Fruit fly (Drosophila melanogaster): ENCODE results near the gene amd.

The amd gene

dm6 chr2L:19140984-19141262 is 31.0 kb downstream of the amd start (continued):
- no peak for TF ChIP-seq CrebB (tag; optimal IDR thresholded peaks at IDR 0.05)
- no peak for TF ChIP-seq klu (GFP tag; IDR thresholded peaks at IDR 0.05)
- TF ChIP-seq CG12769 (tag; optimal IDR thresholded peaks at IDR 0.05): peak; percentile 71
- no peak for TF ChIP-seq lov (optimal IDR thresholded peaks at IDR 0.05)
- no peak for TF ChIP-seq lov (GFP tag; IDR thresholded peaks at IDR 0.05)
- 0 out of 2 replicates have a peak, but pooled peaks have one; percentile 14 for TF ChIP-seq CG31224 (GFP tag; IDR thresholded peaks at IDR 0.05)
- no peak for TF ChIP-seq CG10321 (GFP tag; IDR thresholded peaks at IDR 0.05)
- TF ChIP-seq Atf6 (GFP tag; IDR thresholded peaks at IDR 0.05): 0 out of 2 replicates have a peak, but pooled peaks have one; percentile 32
- peak; percentile 24 for TF ChIP-seq Dad (GFP tag; optimal IDR thresholded peaks at IDR 0.05)
- TF ChIP-seq CG6813 (GFP tag; optimal IDR thresholded peaks at IDR 0.05): peak; percentile 26
- peak; percentile 3 for TF ChIP-seq CG13775 (GFP tag; optimal IDR thresholded peaks at IDR 0.05)
- TF ChIP-seq NfI (GFP tag; optimal IDR thresholded peaks at IDR 0.05): peak; percentile 5
- peak; percentile 26; the same call in 1 of the 2 replicates for TF ChIP-seq CG3847 (GFP tag; IDR thresholded peaks at IDR 0.05)
- peak; percentile 62 for TF ChIP-seq lilli (GFP tag; optimal IDR thresholded peaks at IDR 0.05)
- peak; percentile 8 for TF ChIP-seq Myb (GFP tag; optimal IDR thresholded peaks at IDR 0.05)
- TF ChIP-seq bcd (GFP tag; optimal IDR thresholded peaks at IDR 0.05): peak; percentile 26
- TF ChIP-seq CTCF (GFP tag; optimal IDR thresholded peaks at IDR 0.05): no peak
- peak; percentile 59; the same call in 1 of the 2 replicates for TF ChIP-seq CG32532 (GFP tag; IDR thresholded peaks at IDR 0.05)
- TF ChIP-seq CG7556 (GFP tag; optimal IDR thresholded peaks at IDR 0.05): peak; percentile 30
- TF ChIP-seq CkIIα-i1 (GFP tag; IDR thresholded peaks at IDR 0.05): no peak
- peak in 1 of 2 experiments; percentile 39 for TF ChIP-seq Pdp1 (GFP tag; optimal IDR thresholded peaks at IDR 0.05)
- peak; percentile 26 for TF ChIP-seq PHDP (tag; optimal IDR thresholded peaks at IDR 0.05)
- TF ChIP-seq Hsf (GFP tag; optimal IDR thresholded peaks at IDR 0.05): peak; percentile 44
- TF ChIP-seq kni (GFP tag; optimal IDR thresholded peaks at IDR 0.05): no peak
- TF ChIP-seq CG11093 (GFP tag; IDR thresholded peaks at IDR 0.05): 0 out of 3 replicates have a peak, but pooled peaks have one; percentile 22
- peak; percentile 73; the same call in 2 of the 3 replicates for TF ChIP-seq Dbx (GFP tag; IDR thresholded peaks at IDR 0.05)
- TF ChIP-seq dysf (GFP tag; IDR thresholded peaks at IDR 0.05): peak; percentile 53
- TF ChIP-seq CG6272 (GFP tag; IDR thresholded peaks at IDR 0.05): no peak
- no peak for TF ChIP-seq slp2 (GFP tag; optimal IDR thresholded peaks at IDR 0.05)
- TF ChIP-seq Meics (GFP tag; optimal IDR thresholded peaks at IDR 0.05): peak; percentile 56
- TF ChIP-seq esg (GFP tag; conservative IDR thresholded peaks at IDR 0.05): peak; percentile 27; the same call in 1 of the 2 replicates
- peak; percentile 12 for TF ChIP-seq CG34376 (GFP tag; optimal IDR thresholded peaks at IDR 0.05)
- peak; percentile 27 for TF ChIP-seq Max (GFP tag; optimal IDR thresholded peaks at IDR 0.05)
- peak; percentile 30; the same call in 1 of the 2 replicates for TF ChIP-seq Drgx (GFP tag; IDR thresholded peaks at IDR 0.05)
- peak; percentile 5 for TF ChIP-seq ERR (GFP tag; optimal IDR thresholded peaks at IDR 0.05)
- TF ChIP-seq org-1 (GFP tag; optimal IDR thresholded peaks at IDR 0.05): peak; percentile 4
- TF ChIP-seq Eip74EF (GFP tag; optimal IDR thresholded peaks at IDR 0.05): peak in 1 of 2 experiments; percentile 19
- TF ChIP-seq jing (GFP tag; optimal IDR thresholded peaks at IDR 0.05): no peak
- peak; percentile 78 for TF ChIP-seq CG9932 (GFP tag; IDR thresholded peaks at IDR 0.05)
- TF ChIP-seq CG11696 (GFP tag; IDR thresholded peaks at IDR 0.05): 0 out of 2 replicates have a peak, but pooled peaks have one; percentile 40
- no peak for TF ChIP-seq Ssrp (tag; optimal IDR thresholded peaks at IDR 0.05)
- TF ChIP-seq Mrtf (GFP tag; IDR thresholded peaks at IDR 0.05): 0 out of 3 replicates have a peak, but pooled peaks have one; percentile 49
- peak; percentile 59; the same call in 1 of the 3 replicates for TF ChIP-seq Aef1 (GFP tag; IDR thresholded peaks at IDR 0.05)
- TF ChIP-seq lab (GFP tag; optimal IDR thresholded peaks at IDR 0.05): peak; percentile 59
- TF ChIP-seq CG11398 (GFP tag; optimal IDR thresholded peaks at IDR 0.05): no peak
- TF ChIP-seq Taf1 (GFP tag; IDR thresholded peaks at IDR 0.05): peak; percentile 59
- TF ChIP-seq tin (GFP tag; optimal IDR thresholded peaks at IDR 0.05): no peak
- TF ChIP-seq Ravus (GFP tag; IDR thresholded peaks at IDR 0.05): no peak
- TF ChIP-seq aop (GFP tag; IDR thresholded peaks at IDR 0.05): no peak
- TF ChIP-seq gem (tag; optimal IDR thresholded peaks at IDR 0.05): peak; percentile 54
- peak; percentile 13 for TF ChIP-seq ind (GFP tag; optimal IDR thresholded peaks at IDR 0.05)
- TF ChIP-seq Dek (tag; optimal IDR thresholded peaks at IDR 0.05): peak; percentile 9
